Fruit fly (Drosophila melanogaster) whole organism, pupa: Measurements from ENCODE around the gene mRpL37.

Experiments
- CG10348 ChIP-seq: fragments of 200-800 bp; sonication (Bioruptor generic); IDR thresholded peaks from 2 replicates; pipeline ENCODE4 v1.3.6; 2022; ENCODE audit warnings: missing biosample characterization, missing genetic modification characterization
- CG12605 ChIP-seq: fragments of 200-800 bp; sonication (Bioruptor generic); IDR thresholded peaks from 2 replicates; pipeline ENCODE4 v1.3.6; 2022; ENCODE audit warnings: missing biosample characterization, missing genetic modification characterization
- CG13204 ChIP-seq: fragments of 200-800 bp; sonication (Bioruptor generic); optimal IDR thresholded peaks from 2 replicates; lab custom pipeline; 2018; ENCODE audit warnings: missing biosample characterization, mild to moderate bottlenecking, missing genetic modification characterization, moderate library complexity
- CG14655 ChIP-seq: fragments of 200-800 bp; sonication (Bioruptor generic); optimal IDR thresholded peaks from 3 replicates; lab custom pipeline; 2017; ENCODE audit warnings: mild to moderate bottlenecking, missing biosample characterization, missing genetic modification reagents, missing genetic modification characterization
- CG15710 ChIP-seq: fragments of 200-800 bp; sonication (Bioruptor generic); optimal IDR thresholded peaks from 2 replicates; lab custom pipeline; 2018; ENCODE audit warnings: missing biosample characterization, mild to moderate bottlenecking, missing genetic modification characterization, moderate library complexity
- CG17806 ChIP-seq: fragments of 200-800 bp; sonication (Bioruptor generic); optimal IDR thresholded peaks from 2 replicates; lab custom pipeline; 2018; ENCODE audit warnings: missing biosample characterization, mild to moderate bottlenecking, missing genetic modification characterization, moderate library complexity
- CG32121 ChIP-seq: fragments of 200-800 bp; sonication (Bioruptor generic); IDR thresholded peaks from 2 replicates; pipeline ENCODE4 v1.3.6; 2022; ENCODE audit warnings: missing biosample characterization, missing genetic modification characterization
- CG34367 ChIP-seq: fragments of 200-800 bp; sonication (Bioruptor generic); optimal IDR thresholded peaks from 2 replicates; lab custom pipeline; 2018; ENCODE audit warnings: missing biosample characterization, mild to moderate bottlenecking, missing genetic modification characterization
- CG4496 ChIP-seq: fragments of 200-800 bp; sonication (Bioruptor generic); IDR thresholded peaks from 3 replicates; pipeline ENCODE4 v1.3.6; 2022; ENCODE audit warnings: missing biosample characterization, missing genetic modification characterization
- CG8159 ChIP-seq: fragments of 200-800 bp; sonication (Bioruptor generic); optimal IDR thresholded peaks from 3 replicates; lab custom pipeline; 2018; ENCODE audit warnings: missing biosample characterization, mild to moderate bottlenecking, missing genetic modification characterization, moderate library complexity
- CG8301 ChIP-seq: fragments of 200-800 bp; sonication (Bioruptor generic); optimal IDR thresholded peaks from 2 replicates; lab custom pipeline; 2018; ENCODE audit warnings: missing biosample characterization, mild to moderate bottlenecking, missing genetic modification characterization
- CG9948 ChIP-seq: fragments of 200-800 bp; sonication (Bioruptor generic); optimal IDR thresholded peaks from 2 replicates; lab custom pipeline; 2018; ENCODE audit warnings: missing biosample characterization, mild to moderate bottlenecking, missing genetic modification characterization, moderate library complexity
- D1 ChIP-seq: fragments of 200-800 bp; sonication (Bioruptor generic); optimal IDR thresholded peaks from 2 replicates; lab custom pipeline; 2018; ENCODE audit warnings: missing biosample characterization, mild to moderate bottlenecking, missing genetic modification characterization, moderate library complexity
- EcR ChIP-seq: fragments of 200-800 bp; sonication (Bioruptor generic); optimal IDR thresholded peaks from 3 replicates; lab custom pipeline; 2019; ENCODE audit warnings: missing biosample characterization, missing genetic modification characterization, mild to moderate bottlenecking, moderate library complexity, missing genetic modification reagents
- Ets98B ChIP-seq: fragments of 200-800 bp; sonication (Bioruptor generic); IDR thresholded peaks from 2 replicates; pipeline ENCODE4 v1.3.6; 2022; ENCODE audit warnings: missing biosample characterization, missing genetic modification characterization
- Pif1A ChIP-seq: fragments of 200-800 bp; sonication (Bioruptor generic); optimal IDR thresholded peaks from 3 replicates; lab custom pipeline; 2016; ENCODE audit warnings: missing biosample characterization, missing genetic modification characterization
- Pif1B ChIP-seq: fragments of 200-800 bp; sonication (Bioruptor generic); optimal IDR thresholded peaks from 3 replicates; lab custom pipeline; 2016; ENCODE audit warnings: missing biosample characterization, missing genetic modification characterization
- Snoo ChIP-seq: fragments of 200-800 bp; sonication (Bioruptor generic); optimal IDR thresholded peaks from 3 replicates; lab custom pipeline; 2017; ENCODE audit warnings: missing biosample characterization, mild to moderate bottlenecking, missing genetic modification characterization, inconsistent platforms
- fd96Ca ChIP-seq: fragments of 200-800 bp; sonication (Bioruptor generic); IDR thresholded peaks from 3 replicates; pipeline ENCODE4 v1.3.6; 2022; ENCODE audit warnings: missing biosample characterization, missing genetic modification characterization
- gl ChIP-seq: fragments of 200-800 bp; sonication (Bioruptor generic); optimal IDR thresholded peaks from 2 replicates; lab custom pipeline; 2018; ENCODE audit warnings: missing biosample characterization, mild to moderate bottlenecking, missing genetic modification characterization
- rn ChIP-seq: fragments of 200-800 bp; sonication (Bioruptor generic); IDR thresholded peaks from 2 replicates; pipeline ENCODE4 v1.3.6; 2022; ENCODE audit warnings: missing biosample characterization, missing genetic modification characterization

mRpL37 gene

DNA sequence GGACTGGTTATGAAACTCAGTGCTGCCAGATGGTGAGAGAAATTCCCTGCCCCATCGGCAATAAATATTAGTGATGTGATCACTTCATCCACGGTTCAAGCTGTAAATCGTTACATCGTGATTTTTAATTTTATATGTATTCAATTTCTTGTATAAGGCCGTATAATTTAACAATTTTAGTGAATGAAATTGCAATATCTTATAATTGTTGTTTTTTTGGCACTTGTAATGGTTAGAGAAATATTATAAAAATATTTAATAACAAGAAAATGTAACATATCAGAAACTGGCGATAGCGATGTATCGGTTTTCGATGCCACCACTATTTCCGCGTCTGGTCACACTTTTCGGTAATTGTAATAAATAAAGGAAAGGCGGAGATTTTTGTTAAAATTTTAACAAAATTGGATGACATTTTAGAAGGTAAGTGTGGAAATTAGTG is at the start of gene mRpL37, which contains the start of gene Rbp1:
mRpL37 (minus strand) TSS at position 35 of the 442 bp plus-strand sequence.
Rbp1 (plus strand) TSS at position 326 of the 442 bp plus-strand sequence.
- TF ChIP-seq fd96Ca (GFP tag; lab: Robert Waterston, UW) (no peak), CG8159 (tag; lab: Kevin White, UChicago) (peak; percentile 70), CG17806 (tag; lab: Kevin White, UChicago) (peak; percentile 59), CG14655 (GFP tag; lab: Kevin White, UChicago) (no peak), EcR (GFP tag; lab: Kevin White, UChicago) (no peak), CG4496 (GFP tag; lab: Robert Waterston, UW) (peak; percentile 77), CG15710 (tag; lab: Kevin White, UChicago) (peak; percentile 73), rn (GFP tag; lab: Robert Waterston, UW) (no peak), Snoo (tag; lab: Kevin White, UChicago) (peak; percentile 46), CG34367 (tag; lab: Kevin White, UChicago) (no peak), CG12605 (GFP tag; lab: Robert Waterston, UW) (no peak), Ets98B (GFP tag; lab: Robert Waterston, UW) (no peak), CG10348 (GFP tag; lab: Robert Waterston, UW) (no peak), CG9948 (tag; lab: Kevin White, UChicago) (peak; percentile 55), gl (tag; lab: Kevin White, UChicago) (no peak), Pif1B (no peak), CG8301 (tag; lab: Kevin White, UChicago) (no peak), D1 (no peak), Pif1A (GFP tag; lab: Kevin White, UChicago) (no peak), CG13204 (GFP tag; lab: Kevin White, UChicago) (no peak), CG32121 (GFP tag; lab: Robert Waterston, UW) (no peak; the same call in 1 of the 2 replicates)

DNA sequence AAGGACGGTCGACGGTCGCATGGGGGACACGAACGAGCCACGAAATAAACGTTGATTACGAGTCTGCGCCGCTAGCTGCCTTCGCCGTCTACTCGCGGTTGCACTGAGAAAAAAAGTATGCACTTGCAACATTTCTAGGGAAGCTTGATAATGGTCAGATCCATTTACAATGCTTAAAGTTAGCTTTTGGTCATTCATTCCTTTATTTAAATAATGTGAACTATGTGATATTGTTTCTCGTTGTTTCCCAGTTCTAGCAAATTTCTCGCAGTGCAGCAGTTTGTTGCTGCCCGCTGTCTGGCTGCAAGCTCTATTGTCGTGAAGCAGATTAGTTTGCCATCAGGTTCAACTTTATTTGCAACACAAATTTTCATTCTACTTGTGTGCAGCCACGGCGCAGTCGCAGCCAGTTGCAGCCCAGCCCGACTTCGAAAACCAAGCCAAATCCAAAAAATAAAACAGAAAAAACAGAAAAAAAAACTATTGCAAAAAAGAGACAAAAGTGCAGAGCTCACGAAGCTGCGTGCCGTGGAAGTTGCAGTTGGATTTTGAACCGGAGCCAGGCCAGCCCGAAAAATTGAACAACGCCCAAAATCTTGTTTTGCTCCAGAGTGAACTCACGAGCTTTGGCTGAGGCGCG is 48.8 kb upstream of the mRpL37 start:
- TF ChIP-seq CG12605 (GFP tag; lab: Robert Waterston, UW) (peak; percentile 77), Pif1A (GFP tag; lab: Kevin White, UChicago) (peak; percentile 92), CG8159 (tag; lab: Kevin White, UChicago) (peak; percentile 91), CG32121 (GFP tag; lab: Robert Waterston, UW) (peak; percentile 93), CG17806 (tag; lab: Kevin White, UChicago) (peak; percentile 94), CG9948 (tag; lab: Kevin White, UChicago) (peak; percentile 89), Snoo (tag; lab: Kevin White, UChicago) (peak; percentile 27), CG13204 (GFP tag; lab: Kevin White, UChicago) (peak; percentile 37), CG10348 (GFP tag; lab: Robert Waterston, UW) (peak; percentile 38; the same call in 1 of the 2 replicates), CG15710 (tag; lab: Kevin White, UChicago) (peak; percentile 73), fd96Ca (GFP tag; lab: Robert Waterston, UW) (peak; percentile 97), D1 (peak; percentile 72), CG14655 (GFP tag; lab: Kevin White, UChicago) (peak; percentile 96), CG34367 (tag; lab: Kevin White, UChicago) (peak; percentile 62), gl (tag; lab: Kevin White, UChicago) (peak; percentile 91), Pif1B (peak; percentile 88), Ets98B (GFP tag; lab: Robert Waterston, UW) (peak; percentile 90), CG4496 (GFP tag; lab: Robert Waterston, UW) (peak; percentile 96), EcR (GFP tag; lab: Kevin White, UChicago) (no peak), rn (GFP tag; lab: Robert Waterston, UW) (peak; percentile 79), CG8301 (tag; lab: Kevin White, UChicago) (peak; percentile 96)

DNA sequence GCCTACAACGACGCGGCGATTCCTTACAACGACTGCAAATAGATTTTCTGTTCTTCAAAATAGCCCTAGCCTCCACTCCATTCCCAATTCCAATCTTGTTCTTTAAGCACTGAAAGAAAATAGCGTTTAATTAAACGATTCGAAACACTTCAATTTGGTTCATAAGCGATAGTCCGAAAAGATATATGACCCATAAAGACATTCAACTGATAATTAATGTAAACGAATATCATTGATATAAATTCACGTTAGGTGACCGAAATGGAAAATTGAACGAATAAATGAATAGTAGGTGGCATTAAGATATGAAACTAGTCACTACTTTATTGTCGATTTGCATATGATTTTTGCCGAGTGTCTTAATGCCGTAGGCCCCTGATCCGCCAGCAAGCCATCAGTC is 45.9 kb upstream of the mRpL37 start:
- peak; percentile 14 for TF ChIP-seq Pif1B
- peak; percentile 70 for TF ChIP-seq CG34367 (tag; lab: Kevin White, UChicago)
- TF ChIP-seq gl (tag; lab: Kevin White, UChicago): peak; percentile 23
- TF ChIP-seq CG8301 (tag; lab: Kevin White, UChicago): peak; percentile 54
- TF ChIP-seq D1: no peak
- peak; percentile 72 for TF ChIP-seq CG17806 (tag; lab: Kevin White, UChicago)
- peak; percentile 67 for TF ChIP-seq CG14655 (GFP tag; lab: Kevin White, UChicago)
- TF ChIP-seq fd96Ca (GFP tag; lab: Robert Waterston, UW): no peak
- TF ChIP-seq CG8159 (tag; lab: Kevin White, UChicago): peak; percentile 80
- no peak for TF ChIP-seq rn (GFP tag; lab: Robert Waterston, UW)
- TF ChIP-seq Pif1A (GFP tag; lab: Kevin White, UChicago): peak; percentile 42
- TF ChIP-seq CG15710 (tag; lab: Kevin White, UChicago): peak; percentile 77
- peak; percentile 74 for TF ChIP-seq CG9948 (tag; lab: Kevin White, UChicago)

DNA sequence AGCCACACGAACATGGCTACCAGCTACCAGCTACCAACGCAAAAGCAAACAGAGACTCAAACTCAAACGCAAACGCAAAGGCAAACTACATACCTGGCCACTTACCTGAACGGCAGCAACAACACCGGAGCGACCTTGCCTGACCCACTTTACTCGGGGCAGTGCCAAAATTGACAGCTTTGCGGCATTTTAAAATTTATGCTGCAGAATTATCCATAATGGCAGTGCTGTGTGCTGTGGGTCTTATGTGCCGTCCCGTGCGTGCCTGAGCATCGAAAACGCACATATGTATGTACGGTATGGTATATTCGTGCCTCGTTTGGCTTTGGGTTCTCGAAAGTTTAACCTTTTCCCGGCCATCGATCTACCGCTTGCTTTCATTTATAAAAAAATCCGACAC is 44.8 kb upstream of the mRpL37 start:
- TF ChIP-seq CG13204 (GFP tag; lab: Kevin White, UChicago) (no peak), CG17806 (tag; lab: Kevin White, UChicago) (no peak), Pif1B (no peak), Snoo (tag; lab: Kevin White, UChicago) (no peak), fd96Ca (GFP tag; lab: Robert Waterston, UW) (no peak), Ets98B (GFP tag; lab: Robert Waterston, UW) (no peak), gl (tag; lab: Kevin White, UChicago) (no peak), CG15710 (tag; lab: Kevin White, UChicago) (no peak), CG12605 (GFP tag; lab: Robert Waterston, UW) (no peak), Pif1A (GFP tag; lab: Kevin White, UChicago) (no peak), CG34367 (tag; lab: Kevin White, UChicago) (no peak), D1 (no peak)
